Worm (Caenorhabditis elegans): Measurements from ENCODE around the gene zim-2.

Gene zim-2

ce11 chrIV:10543361-10543760 lies 11.7 kb upstream of the zim-2 start:
- TF ChIP-seq dao-5 (tag; optimal IDR thresholded peaks at IDR 0.05) (no peak), him-1 (tag; optimal IDR thresholded peaks at IDR 0.05) (no peak), W03F9.2 (tag; optimal IDR thresholded peaks at IDR 0.05) (no peak)

ce11 chrIV:10545038-10545437 lies 10.0 kb upstream of the zim-2 start, which contains the start of gene T07G12.5:
Gene T07G12.5, minus strand, starts transcription at chrIV:10545138.
- TF ChIP-seq him-1 (tag; optimal IDR thresholded peaks at IDR 0.05) (no peak), dao-5 (tag; optimal IDR thresholded peaks at IDR 0.05) (no peak), W03F9.2 (tag; optimal IDR thresholded peaks at IDR 0.05) (no peak)

ce11 chrIV:10546589-10547136 lies 8.4 kb upstream of the zim-2 start, which contains the start of gene zim-1:
Gene zim-1, plus strand, starts transcription at chrIV:10547086.
- no peak for TF ChIP-seq him-1 (tag; optimal IDR thresholded peaks at IDR 0.05)
- no peak for TF ChIP-seq dao-5 (tag; optimal IDR thresholded peaks at IDR 0.05)
- TF ChIP-seq W03F9.2 (tag; optimal IDR thresholded peaks at IDR 0.05): no peak

- no peak for TF ChIP-seq W03F9.2 (tag; optimal IDR thresholded peaks at IDR 0.05)
- TF ChIP-seq him-1 (tag; optimal IDR thresholded peaks at IDR 0.05): no peak
- TF ChIP-seq dao-5 (tag; optimal IDR thresholded peaks at IDR 0.05): no peak
These were observed 3.4 kb downstream of the zim-2 start, which contains the start of gene zim-3 for ce11 chrIV:10558415-10558814. Gene zim-3, plus strand, starts transcription at chrIV:10558715.

ce11 chrIV:10561605-10562004 lies 6.6 kb downstream of the zim-2 start, which contains the start of gene him-8:
Gene him-8, plus strand, starts transcription at chrIV:10561905.
- no peak for TF ChIP-seq him-1 (tag; optimal IDR thresholded peaks at IDR 0.05)
- TF ChIP-seq W03F9.2 (tag; optimal IDR thresholded peaks at IDR 0.05): no peak
- TF ChIP-seq dao-5 (tag; optimal IDR thresholded peaks at IDR 0.05): no peak

ce11 chrIV:10564613-10565012 lies 9.6 kb downstream of the zim-2 start:
- TF ChIP-seq him-1 (tag; optimal IDR thresholded peaks at IDR 0.05) (no peak), W03F9.2 (tag; optimal IDR thresholded peaks at IDR 0.05) (no peak), dao-5 (tag; optimal IDR thresholded peaks at IDR 0.05) (no peak)

- TF ChIP-seq dao-5 (tag; optimal IDR thresholded peaks at IDR 0.05): no peak
- TF ChIP-seq W03F9.2 (tag; optimal IDR thresholded peaks at IDR 0.05): no peak
- no peak for TF ChIP-seq him-1 (tag; optimal IDR thresholded peaks at IDR 0.05)
These were observed 10.2 kb downstream of the zim-2 start for ce11 chrIV:10565282-10565681.

ce11 chrIV:10567822-10568221 lies 12.8 kb downstream of the zim-2 start:
- TF ChIP-seq W03F9.2 (tag; optimal IDR thresholded peaks at IDR 0.05) (no peak), dao-5 (tag; optimal IDR thresholded peaks at IDR 0.05) (no peak), him-1 (tag; optimal IDR thresholded peaks at IDR 0.05) (no peak)

- TF ChIP-seq W03F9.2 (tag; optimal IDR thresholded peaks at IDR 0.05) (no peak), dao-5 (tag; optimal IDR thresholded peaks at IDR 0.05) (no peak), him-1 (tag; optimal IDR thresholded peaks at IDR 0.05) (no peak)
These were observed 15.0 kb downstream of the zim-2 start for ce11 chrIV:10570065-10570464.

- TF ChIP-seq dao-5 (tag; optimal IDR thresholded peaks at IDR 0.05): no peak
- TF ChIP-seq W03F9.2 (tag; optimal IDR thresholded peaks at IDR 0.05): no peak
- TF ChIP-seq him-1 (tag; optimal IDR thresholded peaks at IDR 0.05): no peak
These were observed 16.0 kb downstream of the zim-2 start for ce11 chrIV:10571020-10571419.

- TF ChIP-seq W03F9.2 (tag; optimal IDR thresholded peaks at IDR 0.05): no peak
- TF ChIP-seq dao-5 (tag; optimal IDR thresholded peaks at IDR 0.05): no peak
These were observed 18.4 kb downstream of the zim-2 start for ce11 chrIV:10573471-10573870.

- TF ChIP-seq dao-5 (tag; optimal IDR thresholded peaks at IDR 0.05): no peak
- no peak for TF ChIP-seq him-1 (tag; optimal IDR thresholded peaks at IDR 0.05)
- no peak for TF ChIP-seq W03F9.2 (tag; optimal IDR thresholded peaks at IDR 0.05)
These were observed 19.4 kb downstream of the zim-2 start for ce11 chrIV:10574471-10574870.

ce11 chrIV:10576050-10576449 lies 21.0 kb downstream of the zim-2 start, which contains the start of gene efn-2:
Gene efn-2, plus strand, starts transcription at chrIV:10576350.
- TF ChIP-seq dao-5 (tag; optimal IDR thresholded peaks at IDR 0.05) (no peak), W03F9.2 (tag; optimal IDR thresholded peaks at IDR 0.05) (no peak), him-1 (tag; optimal IDR thresholded peaks at IDR 0.05) (no peak)

- TF ChIP-seq dao-5 (tag; optimal IDR thresholded peaks at IDR 0.05) (no peak), him-1 (tag; optimal IDR thresholded peaks at IDR 0.05) (no peak), W03F9.2 (tag; optimal IDR thresholded peaks at IDR 0.05) (no peak)
These were observed 21.6 kb downstream of the zim-2 start for ce11 chrIV:10576624-10577023.

- TF ChIP-seq W03F9.2 (tag; optimal IDR thresholded peaks at IDR 0.05) (no peak), dao-5 (tag; optimal IDR thresholded peaks at IDR 0.05) (no peak), him-1 (tag; optimal IDR thresholded peaks at IDR 0.05) (no peak)
These were observed 22.6 kb downstream of the zim-2 start for ce11 chrIV:10577600-10577999.
